Fruit fly (Drosophila melanogaster) whole organism, prepupa: ENCODE data around the gene CG11696.

Source experiments
- Blimp-1 ChIP-seq: fragments of 200-800 bp; sonication (Bioruptor generic); optimal IDR thresholded peaks from 3 replicates; lab custom pipeline; 2017; ENCODE audit warnings: missing biosample characterization, missing genetic modification characterization, mild to moderate bottlenecking, moderate library complexity, missing genetic modification reagents
- CG10631 ChIP-seq: fragments of 200-800 bp; sonication (Bioruptor generic); optimal IDR thresholded peaks from 2 replicates; lab custom pipeline; 2016; ENCODE audit warnings: missing biosample characterization, missing genetic modification characterization
- CG10669 ChIP-seq: fragments of 200-800 bp; sonication (Bioruptor generic); optimal IDR thresholded peaks from 3 replicates; lab custom pipeline; 2018; ENCODE audit warnings: missing biosample characterization, mild to moderate bottlenecking, missing genetic modification characterization, moderate library complexity
- CG11294 ChIP-seq: fragments of 200-800 bp; sonication (Bioruptor generic); IDR thresholded peaks from 2 replicates; pipeline ENCODE4 v1.3.6; 2022; ENCODE audit warnings: missing biosample characterization, missing genetic modification characterization
- CG11762 ChIP-seq: fragments of 200-800 bp; sonication (Bioruptor generic); optimal IDR thresholded peaks from 3 replicates; lab custom pipeline; 2016; ENCODE audit warnings: missing biosample characterization, missing genetic modification characterization; ENCODE audit not compliant: insufficient read depth
- CG11902 ChIP-seq: fragments of 200-800 bp; sonication (Bioruptor generic); optimal IDR thresholded peaks from 3 replicates; lab custom pipeline; 2016; ENCODE audit warnings: missing biosample characterization, missing genetic modification characterization
- CG15336 ChIP-seq: fragments of 200-800 bp; sonication (Bioruptor generic); IDR thresholded peaks from 2 replicates; pipeline ENCODE4 v1.3.6; 2022; ENCODE audit warnings: missing biosample characterization, missing genetic modification characterization
- CG3032 ChIP-seq: fragments of 200-800 bp; optimal IDR thresholded peaks from 2 replicates; lab custom pipeline; 2019; ENCODE audit warnings: missing biosample characterization, mild to moderate bottlenecking, missing genetic modification characterization, moderate library complexity
- CG32006 ChIP-seq: fragments of 200-800 bp; sonication (Bioruptor generic); optimal IDR thresholded peaks from 3 replicates; lab custom pipeline; 2017; ENCODE audit warnings: missing biosample characterization, mild to moderate bottlenecking, missing genetic modification characterization
- CG34406 ChIP-seq: fragments of 200-800 bp; sonication (Bioruptor generic); optimal IDR thresholded peaks from 3 replicates; lab custom pipeline; 2016; ENCODE audit warnings: missing biosample characterization, missing genetic modification characterization
- CG3919 ChIP-seq: fragments of 200-800 bp; sonication (Bioruptor generic); optimal IDR thresholded peaks from 3 replicates; lab custom pipeline; 2016; ENCODE audit warnings: missing biosample characterization, missing genetic modification characterization
- CG6163 ChIP-seq: fragments of 200-800 bp; sonication (Bioruptor generic); IDR thresholded peaks from 3 replicates; pipeline ENCODE4 v1.3.6; 2022; ENCODE audit warnings: missing biosample characterization, missing genetic modification characterization
- CG6276 ChIP-seq: fragments of 200-800 bp; sonication (Bioruptor generic); optimal IDR thresholded peaks from 2 replicates; lab custom pipeline; 2017; ENCODE audit warnings: missing biosample characterization, mild to moderate bottlenecking, missing genetic modification characterization
- CG6808 ChIP-seq: fragments of 200-800 bp; sonication (Bioruptor generic); optimal IDR thresholded peaks from 3 replicates; lab custom pipeline; 2017; ENCODE audit warnings: missing biosample characterization, missing genetic modification characterization, mild to moderate bottlenecking, moderate library complexity, missing genetic modification reagents
- CG6854 ChIP-seq: fragments of 200-800 bp; sonication (Bioruptor generic); optimal IDR thresholded peaks from 2 replicates; lab custom pipeline; 2017; ENCODE audit warnings: missing biosample characterization, mild to moderate bottlenecking, missing genetic modification characterization
- CG7368 ChIP-seq: fragments of 200-800 bp; sonication (Bioruptor generic); optimal IDR thresholded peaks from 3 replicates; lab custom pipeline; 2016; ENCODE audit warnings: missing biosample characterization, missing genetic modification characterization
- CG8319 ChIP-seq: fragments of 200-800 bp; sonication (Bioruptor generic); optimal IDR thresholded peaks from 3 replicates; lab custom pipeline; 2016; ENCODE audit warnings: missing biosample characterization, missing genetic modification characterization
- CG9139 ChIP-seq: fragments of 200-800 bp; sonication (Bioruptor generic); optimal IDR thresholded peaks from 3 replicates; lab custom pipeline; 2017; ENCODE audit warnings: missing biosample characterization, mild to moderate bottlenecking, missing genetic modification characterization
- Eip75B ChIP-seq: fragments of 200-800 bp; sonication (Bioruptor generic); optimal IDR thresholded peaks from 3 replicates; lab custom pipeline; 2016; ENCODE audit warnings: missing biosample characterization, missing genetic modification characterization
- Eip78C ChIP-seq: fragments of 200-800 bp; sonication (Bioruptor generic); peaks from one replicate; lab custom pipeline; 2016; ENCODE audit warnings: missing biosample characterization, missing genetic modification characterization
- Eip93F ChIP-seq: fragments of 200-800 bp; sonication (Bioruptor generic); optimal IDR thresholded peaks from 2 replicates; lab custom pipeline; 2016; ENCODE audit warnings: missing biosample characterization, mild to moderate bottlenecking, missing genetic modification characterization
- Ets96B ChIP-seq: fragments of 200-800 bp; optimal IDR thresholded peaks from 2 replicates; lab custom pipeline; 2019; ENCODE audit warnings: missing biosample characterization, mild to moderate bottlenecking, missing genetic modification characterization, moderate library complexity
- Gug ChIP-seq: fragments of 200-800 bp; sonication (Bioruptor generic); IDR thresholded peaks from 2 replicates; pipeline ENCODE4 v1.3.6; 2022; ENCODE audit warnings: missing biosample characterization, missing genetic modification characterization
- Hr38 ChIP-seq: sonication (Bioruptor generic); optimal IDR thresholded peaks from 2 replicates; lab custom pipeline; 2016; ENCODE audit warnings: missing biosample characterization, missing genetic modification characterization
- Hr39 ChIP-seq: fragments of 200-800 bp; sonication (Bioruptor generic); optimal IDR thresholded peaks from 2 replicates; lab custom pipeline; 2016; ENCODE audit warnings: missing biosample characterization, missing genetic modification characterization
- Hr4 ChIP-seq: fragments of 200-800 bp; sonication (Bioruptor generic); optimal IDR thresholded peaks from 3 replicates; lab custom pipeline; 2016; ENCODE audit warnings: missing biosample characterization, missing genetic modification characterization
- Lpt ChIP-seq: fragments of 200-800 bp; sonication (Bioruptor generic); optimal IDR thresholded peaks from 3 replicates; lab custom pipeline; 2016; ENCODE audit warnings: missing biosample characterization, missing genetic modification characterization
- Met ChIP-seq: fragments of 200-800 bp; sonication (Bioruptor generic); optimal IDR thresholded peaks from 3 replicates; lab custom pipeline; 2016; ENCODE audit warnings: missing biosample characterization, missing genetic modification characterization
- OdsH ChIP-seq: fragments of 200-800 bp; sonication (Bioruptor generic); optimal IDR thresholded peaks from 3 replicates; lab custom pipeline; 2016; ENCODE audit warnings: missing biosample characterization, missing genetic modification characterization
- Sox102F ChIP-seq: fragments of 200-800 bp; sonication (Bioruptor generic); optimal IDR thresholded peaks from 2 replicates; lab custom pipeline; 2016; ENCODE audit warnings: missing biosample characterization, mild to moderate bottlenecking, missing genetic modification characterization
- Sox15 ChIP-seq: fragments of 200-800 bp; sonication (Bioruptor generic); optimal IDR thresholded peaks from 3 replicates; lab custom pipeline; 2016; ENCODE audit warnings: missing biosample characterization, missing genetic modification characterization
- achi ChIP-seq: fragments of 200-800 bp; sonication (Bioruptor generic); optimal IDR thresholded peaks from 3 replicates; lab custom pipeline; 2016; ENCODE audit warnings: missing biosample characterization, missing genetic modification characterization
- acj6 ChIP-seq: fragments of 200-800 bp; sonication (Bioruptor generic); optimal IDR thresholded peaks from 3 replicates; lab custom pipeline; 2016; ENCODE audit warnings: missing biosample characterization, missing genetic modification characterization
- cyc ChIP-seq: fragments of 200-800 bp; sonication (Bioruptor generic); optimal IDR thresholded peaks from 3 replicates; lab custom pipeline; 2016; ENCODE audit warnings: missing biosample characterization, missing genetic modification characterization
- dsx ChIP-seq: fragments of 200-800 bp; optimal IDR thresholded peaks from 3 replicates; lab custom pipeline; 2019; ENCODE audit warnings: missing biosample characterization, mild to moderate bottlenecking, missing genetic modification characterization, moderate library complexity; ENCODE audit not compliant: poor library complexity, severe bottlenecking
- eg ChIP-seq: fragments of 200-800 bp; sonication (Bioruptor generic); IDR thresholded peaks from 3 replicates; pipeline ENCODE4 v1.3.6; 2022; ENCODE audit warnings: missing biosample characterization, missing genetic modification characterization
- esn ChIP-seq: fragments of 200-800 bp; sonication (Bioruptor generic); optimal IDR thresholded peaks from 2 replicates; lab custom pipeline; 2016; ENCODE audit warnings: missing biosample characterization, mild to moderate bottlenecking, missing genetic modification characterization, moderate library complexity
- fd59A ChIP-seq: fragments of 200-800 bp; sonication (Bioruptor generic); optimal IDR thresholded peaks from 2 replicates; lab custom pipeline; 2017; ENCODE audit warnings: missing biosample characterization, mild to moderate bottlenecking, missing genetic modification characterization, missing genetic modification reagents
- net ChIP-seq: fragments of 200-800 bp; sonication (Bioruptor generic); optimal IDR thresholded peaks from 3 replicates; lab custom pipeline; 2016; ENCODE audit warnings: missing biosample characterization, missing genetic modification characterization
- pdm3 ChIP-seq: fragments of 200-800 bp; sonication (Bioruptor generic); optimal IDR thresholded peaks from 3 replicates; lab custom pipeline; 2016; ENCODE audit warnings: missing biosample characterization, missing genetic modification characterization
- salr ChIP-seq, 2 experiments: fragments of 200-800 bp; sonication (Bioruptor generic); optimal IDR thresholded peaks; 3 replicates each; lab custom pipeline; 2016 to 2018; ENCODE audit warnings: missing biosample characterization in 2 of 2, missing genetic modification characterization in 2 of 2, mild to moderate bottlenecking in 1 of 2
- spab ChIP-seq: fragments of 200-800 bp; sonication (Bioruptor generic); optimal IDR thresholded peaks from 2 replicates; lab custom pipeline; 2017; ENCODE audit warnings: missing biosample characterization, mild to moderate bottlenecking, missing genetic modification characterization, missing genetic modification reagents
- ss ChIP-seq, 2 experiments: fragments of 200-800 bp; sonication (Bioruptor generic); optimal IDR thresholded peaks; 2 replicates in 1 of 2; 3 replicates in 1 of 2; lab custom pipeline; 2017 to 2018; ENCODE audit warnings: mild to moderate bottlenecking in 2 of 2, missing biosample characterization in 2 of 2, missing genetic modification characterization in 2 of 2, moderate library complexity in 1 of 2
- svp ChIP-seq: fragments of 200-800 bp; sonication (Bioruptor generic); peaks from one replicate; lab custom pipeline; 2016; ENCODE audit warnings: missing biosample characterization, missing genetic modification characterization
- vri ChIP-seq: fragments of 200-800 bp; sonication (Bioruptor generic); optimal IDR thresholded peaks from 3 replicates; lab custom pipeline; 2016; ENCODE audit warnings: missing biosample characterization, mild to moderate bottlenecking, missing genetic modification characterization

Gene CG11696

DNA sequence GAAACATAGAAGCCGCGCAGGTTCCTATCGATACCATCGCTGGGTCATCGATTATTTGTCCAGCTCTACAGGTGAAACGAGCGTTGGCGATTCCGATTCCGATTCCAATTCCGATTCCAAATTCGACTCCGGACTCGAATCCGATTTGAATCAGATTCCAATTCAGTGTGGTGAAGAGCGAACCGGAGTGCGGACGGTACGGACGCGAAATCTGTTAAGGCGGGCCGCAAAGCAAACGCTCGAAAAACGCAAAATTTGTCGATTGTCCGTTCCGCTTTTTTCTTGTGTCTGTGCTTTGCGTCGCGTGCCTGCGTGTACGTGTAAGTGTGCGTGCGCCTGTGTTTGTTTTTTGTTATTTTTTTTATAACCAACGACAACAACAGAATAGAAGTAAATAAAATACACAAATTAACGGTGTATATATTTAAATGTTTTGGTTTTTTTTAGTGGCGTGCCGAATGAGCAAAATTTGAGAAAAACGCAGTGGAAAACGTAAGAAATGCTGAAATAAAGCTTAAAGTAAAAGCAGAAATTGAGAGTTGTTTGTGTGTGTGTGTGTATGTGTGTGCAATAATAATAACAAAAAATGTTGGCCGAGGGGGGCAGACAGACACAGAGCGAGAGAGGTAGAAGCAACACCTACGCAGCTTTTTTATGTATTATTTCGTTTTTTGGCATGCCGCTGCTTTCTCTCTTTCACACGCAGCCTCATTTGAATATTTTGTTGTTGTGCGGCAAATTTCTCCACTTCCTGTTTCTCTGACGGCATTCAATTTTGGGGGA is 48.5 kb downstream of the CG11696 start, which contains the start of gene Ptp10D (continued):
- TF ChIP-seq CG6276 (GFP tag; lab: Kevin White, UChicago) (no peak), CG6808 (GFP tag; lab: Kevin White, UChicago) (no peak), Blimp-1 (peak; percentile 25), CG32006 (no peak), CG11294 (GFP tag; lab: Robert Waterston, UW) (no peak), Hr4 (GFP tag; lab: Kevin White, UChicago) (no peak)

DNA sequence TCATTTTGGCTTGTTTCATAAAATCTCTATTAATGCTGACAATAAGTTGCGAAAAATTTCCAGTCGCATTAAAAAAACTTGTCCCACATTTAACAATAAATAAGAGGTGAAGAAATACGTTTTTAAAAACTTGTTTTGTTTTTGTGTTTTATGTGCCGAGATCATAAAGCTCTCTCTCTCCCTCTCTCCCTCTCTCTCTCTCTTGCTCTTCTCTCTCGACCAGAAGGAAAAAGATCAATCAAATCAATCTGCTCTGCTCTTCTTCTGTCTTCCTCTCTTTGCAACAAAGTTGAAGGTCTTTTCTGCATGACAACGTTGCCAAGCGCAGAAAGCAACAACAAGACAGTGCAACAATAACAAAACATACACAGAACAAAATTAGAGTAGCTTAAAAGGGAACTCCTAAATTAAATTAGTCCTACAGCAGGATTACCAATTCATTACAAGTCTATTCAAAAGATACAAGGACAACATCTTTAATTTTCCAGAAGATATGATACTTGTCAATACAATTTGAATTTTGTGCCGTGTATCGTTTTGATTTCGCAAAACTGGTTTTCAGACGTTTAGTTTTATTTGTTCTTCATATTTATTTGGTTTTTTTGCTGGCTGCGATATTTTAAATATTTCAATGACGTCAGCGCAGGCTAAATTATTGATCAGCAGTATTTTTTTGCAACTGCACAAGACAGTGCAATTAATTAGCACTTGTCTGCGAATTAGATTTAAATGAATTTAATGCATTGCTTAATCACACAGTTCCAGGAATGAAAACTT is 49.3 kb downstream of the CG11696 start:
- TF ChIP-seq Sox15 (GFP tag; lab: Kevin White, UChicago) (peak; percentile 89), spab (GFP tag; lab: Kevin White, UChicago) (peak; percentile 93), Met (GFP tag; lab: Kevin White, UChicago) (peak; percentile 100), vri (peak; percentile 97), CG8319 (GFP tag; lab: Kevin White, UChicago) (peak; percentile 95), CG32006 (peak; percentile 94), CG11294 (GFP tag; lab: Robert Waterston, UW) (peak; percentile 92), ss (GFP tag; optimal IDR thresholded peaks at IDR 0.05; lab: Kevin White, UChicago) (peak; percentile 97 to 98), CG6276 (GFP tag; lab: Kevin White, UChicago) (peak; percentile 93), CG6808 (GFP tag; lab: Kevin White, UChicago) (peak; percentile 95), OdsH (GFP tag; lab: Kevin White, UChicago) (peak; percentile 96), esn (GFP tag; lab: Kevin White, UChicago) (peak; percentile 98), Sox102F (GFP tag; lab: Kevin White, UChicago) (peak; percentile 98), CG11762 (GFP tag; lab: Kevin White, UChicago) (peak; percentile 96), Gug (GFP tag; lab: Robert Waterston, UW) (peak; percentile 91), eg (GFP tag; lab: Robert Waterston, UW) (peak; percentile 97), achi (GFP tag; lab: Kevin White, UChicago) (peak; percentile 95), svp (GFP tag; lab: Kevin White, UChicago) (peak; percentile 99), CG9139 (GFP tag; lab: Kevin White, UChicago) (peak; percentile 96), CG6163 (peak; percentile 96), Lpt (GFP tag; lab: Kevin White, UChicago) (peak; percentile 93), CG10669 (peak; percentile 97), Hr39 (GFP tag; lab: Kevin White, UChicago) (peak; percentile 98), CG10631 (GFP tag; lab: Kevin White, UChicago) (peak; percentile 96), dsx (GFP tag; lab: Kevin White, UChicago) (peak; percentile 100), Eip93F (peak; percentile 75), net (GFP tag; lab: Kevin White, UChicago) (peak; percentile 96), CG11902 (peak; percentile 94), salr (GFP tag; optimal IDR thresholded peaks at IDR 0.05; lab: Kevin White, UChicago) (peak; percentile 94 to 95), fd59A (GFP tag; lab: Kevin White, UChicago) (peak; percentile 93), CG34406 (GFP tag; lab: Kevin White, UChicago) (peak; percentile 94), Hr38 (GFP tag; lab: Kevin White, UChicago) (peak; percentile 34), CG3919 (GFP tag; lab: Kevin White, UChicago) (peak; percentile 97), Eip75B (peak; percentile 92), pdm3 (peak; percentile 98), Ets96B (tag; lab: Kevin White, UChicago) (peak; percentile 96), CG3032 (tag; lab: Kevin White, UChicago) (peak; percentile 97), CG7368 (GFP tag; lab: Kevin White, UChicago) (peak; percentile 97), cyc (GFP tag; lab: Kevin White, UChicago) (peak; percentile 98), Hr4 (GFP tag; lab: Kevin White, UChicago) (peak; percentile 91), CG6854 (GFP tag; lab: Kevin White, UChicago) (peak; percentile 95), acj6 (GFP tag; lab: Kevin White, UChicago) (peak; percentile 96), CG15336 (GFP tag; lab: Robert Waterston, UW) (peak; percentile 96), Eip78C (GFP tag; lab: Kevin White, UChicago) (peak; percentile 99), Blimp-1 (peak; percentile 92)
